Worm (Caenorhabditis elegans) whole organism, L3 larva: ENCODE measurements around the gene clp-6.
A peak's percentile ranks its signal among the peaks of the same experiment; 100 is the strongest.

Source experiments
- R02D3.7 ChIP-seq: fragments of 150-350 bp; optimal IDR thresholded peaks from 2 replicates; lab custom pipeline; 2014; ENCODE audit warnings: missing biosample characterization, missing genetic modification characterization
- ZK546.5 ChIP-seq: sonication (generic microtip); optimal IDR thresholded peaks from 2 replicates; lab custom pipeline; 2017; ENCODE audit warnings: missing biosample characterization, missing genetic modification characterization
- ama-1 ChIP-seq: fragments of 150-350 bp; optimal IDR thresholded peaks from 2 replicates; lab custom pipeline; 2018
- ceh-16 ChIP-seq: sonication (generic microtip); optimal IDR thresholded peaks from 2 replicates; lab custom pipeline; 2017; ENCODE audit warnings: missing biosample characterization, missing genetic modification characterization
- ceh-28 ChIP-seq: fragments of 150-350 bp; optimal IDR thresholded peaks from 2 replicates; lab custom pipeline; 2014; ENCODE audit warnings: missing biosample characterization, missing genetic modification reagents, missing genetic modification characterization
- ceh-82 ChIP-seq: fragments of 150-350 bp; optimal IDR thresholded peaks from 2 replicates; lab custom pipeline; 2014; ENCODE audit warnings: missing biosample characterization, missing genetic modification characterization
- egl-27 ChIP-seq: sonication (generic microtip); optimal IDR thresholded peaks from 4 replicates; lab custom pipeline; 2017; ENCODE audit warnings: missing biosample characterization, missing genetic modification reagents, missing genetic modification characterization
- elt-1 ChIP-seq: fragments of 150-350 bp; optimal IDR thresholded peaks from 2 replicates; lab custom pipeline; 2014; ENCODE audit warnings: missing biosample characterization, missing genetic modification characterization
- elt-2 ChIP-seq: sonication (generic microtip); optimal IDR thresholded peaks from 2 replicates; lab custom pipeline; 2016; ENCODE audit warnings: missing genetic modification reagents, mild to moderate bottlenecking, missing genetic modification characterization, missing compliant biosample characterization
- eor-1 ChIP-seq, 2 experiments: fragments of 150-350 bp; optimal IDR thresholded peaks; 2 replicates each; lab custom pipeline; 2014 to 2018; ENCODE audit warnings: missing biosample characterization in 2 of 2, missing genetic modification characterization in 2 of 2
- fkh-10 ChIP-seq: sonication (generic microtip); optimal IDR thresholded peaks from 2 replicates; lab custom pipeline; 2017; ENCODE audit warnings: missing biosample characterization, missing genetic modification reagents, missing genetic modification characterization
- fkh-2 ChIP-seq: fragments of 150-350 bp; optimal IDR thresholded peaks from 2 replicates; lab custom pipeline; 2014; ENCODE audit warnings: missing biosample characterization, missing genetic modification reagents, missing genetic modification characterization
- hmg-11 ChIP-seq: sonication (generic microtip); optimal IDR thresholded peaks from 2 replicates; lab custom pipeline; 2016; ENCODE audit warnings: missing genetic modification characterization, missing compliant biosample characterization
- lin-15B ChIP-seq: fragments of 150-350 bp; optimal IDR thresholded peaks from 2 replicates; lab custom pipeline; 2014; ENCODE audit warnings: missing biosample characterization, missing genetic modification characterization
- mdl-1 ChIP-seq: fragments of 150-350 bp; optimal IDR thresholded peaks from 2 replicates; lab custom pipeline; 2014; ENCODE audit warnings: missing biosample characterization, missing genetic modification characterization
- nhr-23 ChIP-seq: fragments of 150-350 bp; optimal IDR thresholded peaks from 2 replicates; lab custom pipeline; 2014; ENCODE audit warnings: missing biosample characterization, missing genetic modification reagents, missing genetic modification characterization
- nhr-237 ChIP-seq: fragments of 150-350 bp; optimal IDR thresholded peaks from 2 replicates; lab custom pipeline; 2014; ENCODE audit warnings: missing biosample characterization, missing genetic modification characterization
- nhr-25 ChIP-seq: sonication (generic microtip); optimal IDR thresholded peaks from 2 replicates; lab custom pipeline; 2017; ENCODE audit warnings: missing biosample characterization, missing genetic modification characterization
- nhr-77 ChIP-seq: fragments of 150-350 bp; optimal IDR thresholded peaks from 2 replicates; lab custom pipeline; 2014; ENCODE audit warnings: missing biosample characterization, missing genetic modification characterization
- skn-1 ChIP-seq: fragments of 150-350 bp; optimal IDR thresholded peaks from 2 replicates; lab custom pipeline; 2014; ENCODE audit warnings: missing biosample characterization, missing genetic modification characterization
- snpc-4 ChIP-seq: fragments of 150-350 bp; optimal IDR thresholded peaks from 2 replicates; lab custom pipeline; 2014; ENCODE audit warnings: missing biosample characterization, missing genetic modification characterization
- tbx-2 ChIP-seq: sonication (generic microtip); optimal IDR thresholded peaks from 2 replicates; lab custom pipeline; 2016; ENCODE audit warnings: mild to moderate bottlenecking, missing genetic modification characterization, missing compliant biosample characterization
- unc-39 ChIP-seq: sonication (generic microtip); optimal IDR thresholded peaks from 4 replicates; lab custom pipeline; 2017; ENCODE audit warnings: missing biosample characterization, missing genetic modification characterization
- zag-1 ChIP-seq: fragments of 150-350 bp; optimal IDR thresholded peaks from 2 replicates; lab custom pipeline; 2014; ENCODE audit warnings: missing biosample characterization, missing genetic modification characterization
- ztf-11 ChIP-seq: fragments of 150-350 bp; optimal IDR thresholded peaks from 2 replicates; lab custom pipeline; 2014; ENCODE audit warnings: missing biosample characterization, missing genetic modification characterization
- ztf-4 ChIP-seq: fragments of 150-350 bp; optimal IDR thresholded peaks from 2 replicates; lab custom pipeline; 2014; ENCODE audit warnings: missing biosample characterization, missing genetic modification characterization

The clp-6 gene

DNA sequence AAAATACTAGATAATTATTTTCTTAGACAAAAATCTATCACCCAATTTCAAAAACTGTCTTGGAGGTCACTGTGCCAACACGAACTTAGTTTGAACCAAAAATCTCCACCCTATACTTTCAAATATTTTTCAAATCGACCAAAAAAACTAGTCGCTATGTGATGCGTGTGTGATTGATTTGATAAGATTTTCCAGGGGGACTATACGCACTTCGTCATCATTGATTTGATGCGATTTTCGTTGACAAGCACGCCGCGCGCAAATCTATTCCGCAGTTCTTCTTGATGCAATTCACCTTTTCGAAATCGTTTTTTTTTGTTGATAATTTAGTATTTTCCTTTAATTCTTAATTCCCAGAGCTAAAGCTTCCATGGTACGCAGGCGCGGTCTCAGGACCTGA lies 18.6 kb upstream of the clp-6 start:
- TF ChIP-seq ZK546.5 (tag; lab: Kevin White, UChicago) (no peak), ztf-4 (tag; lab: Kevin White, UChicago) (no peak), nhr-23 (tag; lab: Kevin White, UChicago) (peak; percentile 41)
- TF ChIP-seq, all 47 proteins: peak for 1

DNA sequence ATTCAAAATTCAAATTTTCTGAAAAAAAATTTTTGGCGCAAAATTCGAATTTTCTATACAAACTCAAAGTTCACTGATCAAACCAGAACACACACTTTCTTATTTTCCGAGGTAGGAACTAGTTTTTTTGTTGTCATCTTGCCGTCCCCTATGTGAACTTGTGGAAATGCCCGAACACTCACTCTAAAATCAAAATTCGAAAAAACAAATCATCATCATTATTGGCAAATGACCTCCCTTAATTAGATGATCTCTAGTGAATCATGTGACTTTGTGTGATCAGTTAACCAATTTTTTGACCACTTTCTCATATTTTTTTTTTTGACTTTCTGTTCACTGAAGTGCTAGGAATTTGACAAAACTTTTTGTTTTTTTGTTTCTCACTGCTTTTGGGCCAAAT lies 17.6 kb upstream of the clp-6 start:
- TF ChIP-seq ztf-11 (tag; lab: Kevin White, UChicago) (no peak), eor-1 (tag; optimal IDR thresholded peaks at IDR 0.05; lab: Kevin White, UChicago) (no peak), nhr-25 (tag; lab: Kevin White, UChicago) (peak; percentile 36)

DNA sequence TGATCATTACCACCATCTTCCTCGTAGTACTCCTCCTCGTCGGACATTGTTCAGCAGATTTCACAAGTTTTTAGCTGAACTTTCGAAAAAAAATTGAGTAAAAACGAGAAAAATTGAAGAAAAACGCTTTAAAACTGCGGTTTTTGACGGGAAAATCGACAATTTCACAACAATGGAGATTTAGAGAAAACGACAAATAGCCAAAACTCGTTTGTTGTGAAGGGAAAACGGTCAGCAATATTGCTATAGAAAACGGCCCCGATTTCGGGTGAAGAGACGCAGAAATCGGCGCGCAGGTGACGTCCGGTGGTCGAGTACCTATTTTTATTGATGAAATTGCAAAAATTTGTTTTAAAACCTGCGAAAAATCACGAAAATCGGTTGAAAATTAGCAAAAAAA lies 11.1 kb upstream of the clp-6 start, which contains the start of gene clp-7:
Gene clp-7, minus strand, starts transcription at position 47 of the 400 bp plus-strand sequence.
- TF ChIP-seq unc-39 (tag; lab: Kevin White, UChicago) (no peak), nhr-23 (tag; lab: Kevin White, UChicago) (peak; percentile 30), eor-1 (tag; optimal IDR thresholded peaks at IDR 0.05; lab: Kevin White, UChicago) (no peak), elt-2 (no peak), nhr-25 (tag; lab: Kevin White, UChicago) (peak; percentile 1)

DNA sequence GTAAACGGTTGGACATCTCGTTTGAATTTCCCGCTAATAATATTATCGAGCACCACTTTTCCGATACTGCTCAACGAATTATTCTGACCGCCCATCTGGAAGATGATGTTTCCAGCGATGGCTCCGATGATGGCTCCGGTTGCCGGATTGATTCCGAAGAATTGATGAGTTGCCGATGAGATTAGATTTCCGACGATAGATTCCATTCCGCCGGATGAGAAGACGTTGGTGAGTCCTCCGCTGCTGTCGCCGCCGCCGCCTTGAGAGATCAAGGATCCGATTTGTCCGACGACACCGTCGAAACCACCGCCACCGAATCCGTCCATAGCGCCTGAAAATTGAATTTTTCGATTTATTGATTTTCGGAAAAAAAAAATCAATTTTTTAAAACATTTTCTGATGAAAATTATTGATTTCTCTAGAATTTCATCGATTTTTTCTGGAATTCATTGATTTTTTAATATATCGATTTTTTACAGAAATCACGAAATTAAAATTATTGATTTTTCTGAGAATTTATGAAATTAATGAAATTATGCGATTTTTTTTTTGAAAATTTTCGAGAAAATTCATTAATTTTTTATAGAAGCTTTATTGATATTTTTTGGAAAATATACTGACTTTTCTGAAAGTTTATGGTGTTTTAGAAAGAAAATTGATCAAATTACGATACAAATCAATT lies 9.3 kb upstream of the clp-6 start:
- TF ChIP-seq ceh-28 (tag; lab: Kevin White, UChicago) = peak; percentile 68
- TF ChIP-seq unc-39 (tag; lab: Kevin White, UChicago) = no peak
- no peak for TF ChIP-seq skn-1 (tag; lab: Kevin White, UChicago)
- TF ChIP-seq, all 47 proteins: peak for 1

DNA sequence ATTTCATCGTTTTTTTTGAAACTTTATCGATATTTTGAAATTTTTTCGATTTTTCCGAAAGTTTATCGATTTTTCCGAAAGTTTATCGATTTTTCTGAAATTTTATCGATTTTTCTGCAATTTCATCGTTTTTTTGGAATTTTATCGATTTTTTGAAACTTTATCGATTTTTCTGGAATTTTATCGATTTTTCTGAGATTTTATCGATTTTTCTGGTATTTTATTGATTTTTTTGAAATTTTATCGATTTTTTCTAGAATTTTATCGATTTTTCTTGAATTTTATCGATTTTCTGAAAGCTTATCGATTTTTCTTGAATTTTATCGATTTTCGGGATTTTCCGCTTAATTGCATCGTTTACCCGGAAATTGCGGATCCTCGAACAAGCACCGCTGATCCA lies 8.7 kb upstream of the clp-6 start:
- TF ChIP-seq ceh-28 (tag; lab: Kevin White, UChicago) (peak; percentile 97), zag-1 (tag; lab: Kevin White, UChicago) (no peak), egl-27 (tag; lab: Kevin White, UChicago) (no peak)

DNA sequence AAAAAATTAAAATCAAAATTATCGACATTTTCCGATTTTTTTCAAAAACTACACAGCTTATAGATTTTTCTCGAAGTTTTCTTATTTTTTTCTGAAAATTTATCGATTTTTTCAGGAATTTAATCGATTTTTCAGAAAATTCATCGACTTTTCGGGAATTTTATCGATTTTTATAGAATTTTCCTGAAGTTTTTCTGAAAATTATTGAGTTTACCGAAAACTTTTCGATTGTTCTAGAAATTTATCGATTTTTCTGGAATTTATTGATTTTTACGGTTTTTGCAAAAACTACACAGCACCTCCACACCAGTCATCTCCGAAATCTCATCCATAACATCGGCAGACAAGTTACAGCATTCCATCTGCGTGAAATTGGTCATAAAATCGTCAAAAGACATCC lies 2.8 kb upstream of the clp-6 start:
- no peak for TF ChIP-seq ztf-11 (tag; lab: Kevin White, UChicago)
- no peak for TF ChIP-seq elt-1
- no peak for TF ChIP-seq ama-1 (lab: Kevin White, UChicago)
- TF ChIP-seq ceh-28 (tag; lab: Kevin White, UChicago) = peak; percentile 84
- no peak for TF ChIP-seq skn-1 (tag; lab: Kevin White, UChicago)

DNA sequence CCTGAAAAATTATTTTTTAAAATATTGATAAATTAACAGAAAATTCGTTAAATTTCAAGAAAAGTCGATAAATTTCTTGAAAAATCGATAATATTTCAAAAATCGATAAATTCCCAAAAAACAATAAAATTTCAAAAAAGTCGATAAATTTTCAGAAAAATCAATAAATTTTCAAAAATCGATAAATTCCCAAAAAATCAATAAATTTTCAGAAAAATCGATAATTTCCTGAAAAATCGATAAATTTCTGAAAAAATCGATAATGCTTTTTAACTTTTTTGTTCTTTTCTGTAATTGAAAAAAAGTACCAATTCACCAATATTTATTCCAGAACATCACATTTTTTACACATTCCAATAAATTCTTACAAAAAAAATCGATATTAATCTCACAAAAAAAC lies 320 bp upstream of the clp-6 start:
- TF ChIP-seq ceh-28 (tag; lab: Kevin White, UChicago) = peak; percentile 99
- TF ChIP-seq elt-2 = no peak

DNA sequence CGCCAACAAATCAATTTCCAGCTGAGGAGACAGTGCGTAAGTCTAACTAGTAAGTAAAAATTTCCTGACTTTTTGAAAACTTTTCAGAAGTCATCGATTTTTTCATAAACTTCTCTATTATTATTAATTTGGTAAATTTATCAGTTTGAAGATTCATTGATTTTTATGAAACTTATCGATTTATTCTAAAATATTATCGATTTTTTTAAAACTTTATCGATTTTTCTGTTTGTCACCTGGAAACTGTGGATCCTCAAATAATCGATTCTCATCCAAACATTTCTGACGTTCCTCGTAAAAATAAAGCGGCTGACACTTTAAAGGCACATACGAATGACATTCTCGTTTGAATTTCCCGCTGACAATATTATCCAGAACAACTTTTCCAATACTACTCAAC lies 861 bp downstream of the clp-6 start:
- TF ChIP-seq elt-1 = no peak
- peak; percentile 87 for TF ChIP-seq ceh-28 (tag; lab: Kevin White, UChicago)

DNA sequence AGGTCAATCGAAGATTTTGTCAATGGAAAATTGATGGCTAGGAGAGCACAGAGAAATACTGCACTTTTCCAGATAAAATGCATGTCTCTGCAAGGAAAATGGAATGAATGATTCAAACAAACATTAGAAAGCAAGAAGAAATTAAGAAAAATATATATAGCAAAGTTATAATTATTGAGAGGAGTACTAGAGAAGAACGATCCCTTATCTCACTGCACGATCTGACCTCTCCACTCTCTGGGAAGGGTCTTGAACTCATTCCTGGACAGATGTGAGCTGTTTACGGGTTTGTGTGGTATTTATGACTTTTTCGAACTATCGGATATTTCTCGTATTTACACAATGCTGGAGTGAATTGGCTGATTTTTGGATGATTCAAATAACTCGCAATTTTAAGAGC lies 4.6 kb downstream of the clp-6 start, which contains the start of gene Y77E11A.23:
Gene Y77E11A.23, minus strand, starts transcription at position 107 of the 400 bp plus-strand sequence.
- no peak for TF ChIP-seq snpc-4 (tag; lab: Kevin White, UChicago)
- no peak for TF ChIP-seq ceh-82
- TF ChIP-seq nhr-237 (tag; lab: Kevin White, UChicago) = no peak
- no peak for TF ChIP-seq R02D3.7
- TF ChIP-seq fkh-10 = no peak
- no peak for TF ChIP-seq hmg-11 (tag; lab: Kevin White, UChicago)
- TF ChIP-seq ceh-16 = no peak
- no peak for TF ChIP-seq mdl-1
- no peak for TF ChIP-seq tbx-2 (tag; lab: Kevin White, UChicago)
- no peak for TF ChIP-seq nhr-23 (tag; lab: Kevin White, UChicago)
- no peak for TF ChIP-seq lin-15B (tag; lab: Kevin White, UChicago)
- no peak for TF ChIP-seq nhr-77 (tag; lab: Kevin White, UChicago)
- no peak for TF ChIP-seq fkh-2 (tag; lab: Kevin White, UChicago)
